Worm (Caenorhabditis elegans) whole organism, L3 larva: Measurements from ENCODE around the gene kqt-1.

ENCODE experiments used
- ZK546.5 ChIP-seq: sonication (generic microtip); optimal IDR thresholded peaks from 2 replicates; lab custom pipeline; 2017; ENCODE audit warnings: missing biosample characterization, missing genetic modification characterization
- ceh-82 ChIP-seq: fragments of 150-350 bp; optimal IDR thresholded peaks from 2 replicates; lab custom pipeline; 2014; ENCODE audit warnings: missing biosample characterization, missing genetic modification characterization
- fos-1 ChIP-seq: fragments of 150-350 bp; optimal IDR thresholded peaks from 2 replicates; lab custom pipeline; 2014; ENCODE audit warnings: missing biosample characterization, missing genetic modification characterization
- lin-15B ChIP-seq: fragments of 150-350 bp; optimal IDR thresholded peaks from 2 replicates; lab custom pipeline; 2014; ENCODE audit warnings: missing biosample characterization, missing genetic modification characterization
- nhr-11 ChIP-seq: fragments of 150-350 bp; optimal IDR thresholded peaks from 2 replicates; lab custom pipeline; 2014; ENCODE audit warnings: missing biosample characterization, missing genetic modification characterization
- pqm-1 ChIP-seq: fragments of 150-350 bp; optimal IDR thresholded peaks from 2 replicates; lab custom pipeline; 2017; ENCODE audit warnings: missing biosample characterization, missing genetic modification characterization, inconsistent platforms
- skn-1 ChIP-seq: fragments of 150-350 bp; optimal IDR thresholded peaks from 2 replicates; lab custom pipeline; 2014; ENCODE audit warnings: missing biosample characterization, missing genetic modification characterization
- unc-39 ChIP-seq: sonication (generic microtip); optimal IDR thresholded peaks from 4 replicates; lab custom pipeline; 2017; ENCODE audit warnings: missing biosample characterization, missing genetic modification characterization

DNA sequence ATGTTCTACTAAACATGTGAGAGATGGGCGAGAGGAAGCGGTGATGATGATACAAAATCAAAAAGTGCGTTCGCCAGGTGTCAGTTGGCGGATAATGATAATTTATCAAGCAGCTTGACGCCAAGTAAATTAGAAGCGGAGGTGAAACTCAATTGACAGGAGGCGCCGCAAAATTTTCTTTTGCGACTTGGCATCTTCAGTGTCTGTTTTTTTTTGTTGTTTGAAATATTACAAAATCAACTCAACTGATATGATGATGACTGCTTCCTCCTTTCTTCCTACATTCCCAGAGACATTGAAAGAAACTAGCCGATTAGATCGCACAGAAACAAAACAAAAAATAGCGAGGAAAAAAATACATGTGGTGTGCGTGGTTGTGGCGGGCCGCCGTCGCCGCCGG lies 42.8 kb upstream of the kqt-1 start:
- TF ChIP-seq unc-39 (tag; lab: Kevin White, UChicago) (no peak), lin-15B (tag; lab: Kevin White, UChicago) (no peak), pqm-1 (no peak), skn-1 (tag; lab: Kevin White, UChicago) (no peak), ZK546.5 (no peak), nhr-11 (no peak), ceh-82 (tag; lab: Kevin White, UChicago) (no peak), fos-1 (no peak)
